Worm (Caenorhabditis elegans) whole organism, L1 larva: Measurements from ENCODE around the gene adbp-1.
A peak's percentile ranks its signal among the peaks of the same experiment; 100 is the strongest.

Source experiments
- C04F5.9 ChIP-seq: sonication (generic microtip); optimal IDR thresholded peaks from 2 replicates; lab custom pipeline; 2016; ENCODE audit warnings: missing genetic modification characterization, missing compliant biosample characterization
- F16B12.6 ChIP-seq: fragments of 150-350 bp; optimal IDR thresholded peaks from 2 replicates; lab custom pipeline; 2014; ENCODE audit warnings: missing biosample characterization, missing genetic modification characterization
- aha-1 ChIP-seq: fragments of 150-350 bp; optimal IDR thresholded peaks from 2 replicates; lab custom pipeline; 2014; ENCODE audit warnings: missing biosample characterization, missing genetic modification characterization
- alr-1 ChIP-seq: fragments of 200-800 bp; sonication (Bioruptor generic); optimal IDR thresholded peaks from 2 replicates; lab custom pipeline; 2018; ENCODE audit warnings: borderline replicate concordance, mild to moderate bottlenecking, missing genetic modification characterization, missing compliant biosample characterization
- ama-1 ChIP-seq: fragments of 150-350 bp; optimal IDR thresholded peaks from 2 replicates; lab custom pipeline; 2014
- blmp-1 ChIP-seq: fragments of 150-350 bp; optimal IDR thresholded peaks from 2 replicates; lab custom pipeline; 2014; ENCODE audit warnings: missing biosample characterization, missing genetic modification characterization
- ceh-82 ChIP-seq, 3 experiments: fragments of 150-350 bp in 1 of 3; sonication (generic microtip) in 2 of 3; optimal IDR thresholded peaks; 2 replicates each; lab custom pipeline; 2014 to 2017; ENCODE audit warnings: missing biosample characterization in 3 of 3, missing genetic modification characterization in 3 of 3
- ceh-88 ChIP-seq: fragments of 200-800 bp; sonication (Bioruptor generic); IDR thresholded peaks from 2 replicates; pipeline ENCODE4 v1.3.6; 2022; ENCODE audit warnings: missing genetic modification characterization, missing compliant biosample characterization
- ceh-90 ChIP-seq: sonication (generic microtip); optimal IDR thresholded peaks from 2 replicates; lab custom pipeline; 2016; ENCODE audit warnings: missing genetic modification characterization, missing compliant biosample characterization
- dpl-1 ChIP-seq, 3 experiments: fragments of 150-350 bp in 2 of 3; sonication (generic microtip) in 1 of 3; optimal IDR thresholded peaks; 2 replicates each; lab custom pipeline; 2014 to 2017; ENCODE audit warnings: missing biosample characterization in 3 of 3, missing genetic modification characterization in 3 of 3, missing genetic modification reagents in 3 of 3
- efl-1 ChIP-seq, 4 experiments: fragments of 150-350 bp; optimal IDR thresholded peaks in 3 of 4; peaks in 1 of 4; 1 replicate in 1 of 4; 2 replicates in 3 of 4; lab custom pipeline; 2014; ENCODE audit warnings: missing biosample characterization in 2 of 4, missing genetic modification characterization in 2 of 4, missing genetic modification reagents in 2 of 4
- egl-13 ChIP-seq: sonication (generic microtip); optimal IDR thresholded peaks from 2 replicates; lab custom pipeline; 2016; ENCODE audit warnings: missing genotype, missing genetic modification reagents, missing genetic modification characterization, missing compliant biosample characterization
- egl-27 ChIP-seq, 2 experiments: fragments of 150-350 bp in 1 of 2; sonication (generic microtip); optimal IDR thresholded peaks; 3 replicates each; lab custom pipeline; 2017 to 2018; ENCODE audit warnings: missing biosample characterization in 2 of 2, missing genetic modification characterization in 2 of 2, missing genetic modification reagents in 2 of 2
- elt-2 ChIP-seq: sonication (generic microtip); optimal IDR thresholded peaks from 2 replicates; lab custom pipeline; 2016; ENCODE audit warnings: missing genetic modification characterization, mild to moderate bottlenecking, inconsistent platforms, missing compliant biosample characterization, missing genetic modification reagents
- elt-3 ChIP-seq, 6 experiments: fragments of 150-350 bp in 1 of 6; sonication (generic microtip); optimal IDR thresholded peaks; 2 replicates each; lab custom pipeline; 2017 to 2018; ENCODE audit warnings: missing biosample characterization in 6 of 6, missing genetic modification characterization in 6 of 6, inconsistent platforms in 1 of 6
- ets-5 ChIP-seq: fragments of 200-800 bp; sonication (Bioruptor generic); IDR thresholded peaks from 2 replicates; pipeline ENCODE4 v1.3.6; 2022; ENCODE audit warnings: missing genetic modification characterization, missing compliant biosample characterization
- fkh-10 ChIP-seq: sonication (generic microtip); optimal IDR thresholded peaks from 2 replicates; lab custom pipeline; 2017; ENCODE audit warnings: missing biosample characterization, missing genetic modification reagents, missing genetic modification characterization
- fkh-8 ChIP-seq: sonication (generic microtip); optimal IDR thresholded peaks from 2 replicates; lab custom pipeline; 2016; ENCODE audit warnings: mild to moderate bottlenecking, missing genetic modification characterization, missing compliant biosample characterization
- fos-1 ChIP-seq: fragments of 150-350 bp; optimal IDR thresholded peaks from 2 replicates; lab custom pipeline; 2014; ENCODE audit warnings: missing biosample characterization, missing genetic modification characterization
- grh-1 ChIP-seq: fragments of 200-800 bp; sonication (Bioruptor generic); IDR thresholded peaks from 2 replicates; pipeline ENCODE4 v1.3.6; 2022; ENCODE audit warnings: missing genetic modification reagents, missing genetic modification characterization, missing compliant biosample characterization
- hlh-17 ChIP-seq: fragments of 200-800 bp; sonication (Bioruptor generic); optimal IDR thresholded peaks from 2 replicates; lab custom pipeline; 2018; ENCODE audit warnings: missing genetic modification characterization, mild to moderate bottlenecking, missing compliant biosample characterization, moderate library complexity, borderline replicate concordance
- jun-1 ChIP-seq: fragments of 150-350 bp; optimal IDR thresholded peaks from 2 replicates; lab custom pipeline; 2014; ENCODE audit warnings: missing biosample characterization, missing genetic modification reagents, missing genetic modification characterization
- lin-14 ChIP-seq: fragments of 200-800 bp; sonication (Bioruptor generic); optimal IDR thresholded peaks from 2 replicates; lab custom pipeline; 2018; ENCODE audit warnings: mild to moderate bottlenecking, missing genetic modification characterization, moderate library complexity, missing compliant biosample characterization
- lin-15B ChIP-seq: fragments of 150-350 bp; sonication (generic microtip); optimal IDR thresholded peaks from 3 replicates; lab custom pipeline; 2014; ENCODE audit warnings: missing biosample characterization, missing genetic modification characterization
- lin-39 ChIP-seq: fragments of 150-350 bp; optimal IDR thresholded peaks from 2 replicates; lab custom pipeline; 2014; ENCODE audit warnings: missing biosample characterization, missing genetic modification reagents, missing genetic modification characterization
- lsy-2 ChIP-seq, 2 experiments: fragments of 150-350 bp; optimal IDR thresholded peaks; 2 replicates each; lab custom pipeline; 2014; ENCODE audit warnings: missing biosample characterization in 2 of 2, missing genetic modification characterization in 2 of 2
- mef-2 ChIP-seq: fragments of 150-350 bp; optimal IDR thresholded peaks from 2 replicates; lab custom pipeline; 2014; ENCODE audit warnings: missing biosample characterization, missing genetic modification characterization
- mep-1 ChIP-seq: fragments of 150-350 bp; optimal IDR thresholded peaks from 2 replicates; lab custom pipeline; 2014; ENCODE audit warnings: missing biosample characterization, missing genetic modification characterization
- nhr-11 ChIP-seq: fragments of 150-350 bp; optimal IDR thresholded peaks from 2 replicates; lab custom pipeline; 2014; ENCODE audit warnings: missing biosample characterization, missing genetic modification characterization
- nhr-28 ChIP-seq: fragments of 150-350 bp; optimal IDR thresholded peaks from 2 replicates; lab custom pipeline; 2014; ENCODE audit warnings: missing biosample characterization, missing genetic modification characterization
- nhr-47 ChIP-seq: sonication (generic microtip); optimal IDR thresholded peaks from 2 replicates; lab custom pipeline; 2016; ENCODE audit warnings: mild to moderate bottlenecking, missing genetic modification characterization, moderate library complexity, missing compliant biosample characterization
- nhr-71 ChIP-seq: sonication (generic microtip); optimal IDR thresholded peaks from 2 replicates; lab custom pipeline; 2016; ENCODE audit warnings: mild to moderate bottlenecking, missing genetic modification characterization, moderate library complexity, missing compliant biosample characterization
- nhr-76 ChIP-seq: sonication (generic microtip); optimal IDR thresholded peaks from 2 replicates; lab custom pipeline; 2017; ENCODE audit warnings: missing biosample characterization, missing genetic modification characterization
- nhr-77 ChIP-seq: fragments of 150-350 bp; optimal IDR thresholded peaks from 2 replicates; lab custom pipeline; 2014; ENCODE audit warnings: missing biosample characterization, missing genetic modification characterization
- nhr-90 ChIP-seq: sonication (generic microtip); optimal IDR thresholded peaks from 2 replicates; lab custom pipeline; 2016; ENCODE audit warnings: mild to moderate bottlenecking, missing genetic modification characterization, missing compliant biosample characterization; ENCODE audit not compliant: poor library complexity
- pax-3 ChIP-seq: fragments of 200-800 bp; sonication (Bioruptor generic); optimal IDR thresholded peaks from 2 replicates; lab custom pipeline; 2018; ENCODE audit warnings: mild to moderate bottlenecking, missing genetic modification characterization, moderate library complexity, missing compliant biosample characterization
- pqm-1 ChIP-seq: sonication (generic microtip); optimal IDR thresholded peaks from 3 replicates; lab custom pipeline; 2017; ENCODE audit warnings: missing biosample characterization, missing genetic modification characterization
- rnt-1 ChIP-seq: sonication (generic microtip); optimal IDR thresholded peaks from 2 replicates; lab custom pipeline; 2016; ENCODE audit warnings: mild to moderate bottlenecking, missing genetic modification characterization, moderate library complexity, missing compliant biosample characterization
- snpc-4 ChIP-seq: fragments of 150-350 bp; optimal IDR thresholded peaks from 2 replicates; lab custom pipeline; 2014; ENCODE audit warnings: missing biosample characterization, missing genetic modification characterization
- snu-23 ChIP-seq: sonication (generic microtip); optimal IDR thresholded peaks from 2 replicates; lab custom pipeline; 2016; ENCODE audit warnings: missing genetic modification characterization, missing compliant biosample characterization
- sptf-1 ChIP-seq: fragments of 150-350 bp; optimal IDR thresholded peaks from 2 replicates; lab custom pipeline; 2014; ENCODE audit warnings: missing biosample characterization, missing genetic modification characterization
- swsn-7 ChIP-seq: sonication (generic microtip); optimal IDR thresholded peaks from 2 replicates; lab custom pipeline; 2016; ENCODE audit warnings: missing genetic modification characterization, missing compliant biosample characterization
- tlp-1 ChIP-seq: fragments of 150-350 bp; optimal IDR thresholded peaks from 2 replicates; lab custom pipeline; 2014; ENCODE audit warnings: missing biosample characterization, missing genetic modification characterization
- unc-130 ChIP-seq: fragments of 150-350 bp; optimal IDR thresholded peaks from 2 replicates; lab custom pipeline; 2017; ENCODE audit warnings: missing biosample characterization, missing genetic modification characterization, inconsistent platforms
- unc-30 ChIP-seq: sonication (generic microtip); optimal IDR thresholded peaks from 2 replicates; lab custom pipeline; 2017; ENCODE audit warnings: missing biosample characterization, missing genetic modification characterization
- unc-62 ChIP-seq: fragments of 150-350 bp; optimal IDR thresholded peaks from 2 replicates; lab custom pipeline; 2014; ENCODE audit warnings: missing biosample characterization, missing genetic modification reagents, missing genetic modification characterization
- vab-15 ChIP-seq: sonication (generic microtip); optimal IDR thresholded peaks from 2 replicates; lab custom pipeline; 2017; ENCODE audit warnings: missing genotype, mild to moderate bottlenecking, missing genetic modification characterization, missing compliant biosample characterization
- xbp-1 ChIP-seq: sonication (generic microtip); optimal IDR thresholded peaks from 2 replicates; lab custom pipeline; 2016; ENCODE audit warnings: missing genetic modification characterization, missing compliant biosample characterization
- ztf-4 ChIP-seq: fragments of 150-350 bp; optimal IDR thresholded peaks from 2 replicates; lab custom pipeline; 2014; ENCODE audit warnings: missing biosample characterization, missing genetic modification characterization

Gene adbp-1

DNA sequence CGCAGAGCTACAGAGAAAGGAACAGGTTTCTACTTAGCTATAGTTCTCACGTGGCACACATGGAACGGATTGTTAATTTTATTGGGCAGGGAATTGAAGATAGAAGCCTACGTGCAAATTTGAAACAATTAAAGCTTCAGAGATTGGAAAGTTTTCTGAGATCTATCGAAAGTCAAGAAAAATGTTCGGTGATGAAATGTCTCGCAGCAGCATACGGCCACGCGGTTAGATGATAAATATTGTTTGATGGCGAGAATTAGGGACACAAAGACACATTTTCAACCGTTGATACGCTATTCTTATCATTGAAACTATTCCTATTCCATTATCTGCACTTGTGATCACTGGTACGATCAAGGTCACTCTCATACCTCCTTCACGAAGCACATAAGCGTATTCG is 28.6 kb downstream of the adbp-1 start (continued):
- TF ChIP-seq jun-1 (no peak), dpl-1 (GFP tag; optimal IDR thresholded peaks at IDR 0.05; lab: Kevin White, UChicago) (peak in 1 of 3 experiments; percentile 30), nhr-28 (no peak), swsn-7 (tag; lab: Kevin White, UChicago) (no peak), ceh-88 (GFP tag; lab: Robert Waterston, UW) (no peak), nhr-71 (tag; lab: Kevin White, UChicago) (peak; percentile 48), alr-1 (no peak), lsy-2 (tag; optimal IDR thresholded peaks at IDR 0.05; lab: Kevin White, UChicago) (no peak), nhr-76 (no peak), lin-15B (tag; lab: Kevin White, UChicago) (no peak), hlh-17 (GFP tag; lab: Kevin White, UChicago) (no peak), fkh-8 (tag; lab: Kevin White, UChicago) (no peak), sptf-1 (tag; lab: Kevin White, UChicago) (no peak), pqm-1 (tag; lab: Kevin White, UChicago) (no peak), pax-3 (tag; lab: Kevin White, UChicago) (no peak), lin-14 (GFP tag; lab: Kevin White, UChicago) (peak; percentile 59), F16B12.6 (tag; lab: Kevin White, UChicago) (no peak), blmp-1 (tag; lab: Kevin White, UChicago) (peak; percentile 97), ceh-90 (no peak), nhr-90 (tag; lab: Kevin White, UChicago) (peak; percentile 13), snu-23 (peak; percentile 31), egl-13 (tag; lab: Kevin White, UChicago) (no peak), ztf-4 (tag; lab: Kevin White, UChicago) (no peak), mef-2 (tag; lab: Kevin White, UChicago) (no peak), C04F5.9 (no peak), grh-1 (no peak), ets-5 (GFP tag; lab: Robert Waterston, UW) (no peak), elt-2 (tag; lab: Kevin White, UChicago) (no peak), tlp-1 (tag; lab: Kevin White, UChicago) (no peak), vab-15 (tag; lab: Kevin White, UChicago) (no peak), elt-3 (tag; optimal IDR thresholded peaks at IDR 0.05; lab: Kevin White, UChicago) (peak; percentile 2 to 93 (median 73)), fos-1 (tag; lab: Kevin White, UChicago) (no peak), aha-1 (tag; lab: Kevin White, UChicago) (no peak)

DNA sequence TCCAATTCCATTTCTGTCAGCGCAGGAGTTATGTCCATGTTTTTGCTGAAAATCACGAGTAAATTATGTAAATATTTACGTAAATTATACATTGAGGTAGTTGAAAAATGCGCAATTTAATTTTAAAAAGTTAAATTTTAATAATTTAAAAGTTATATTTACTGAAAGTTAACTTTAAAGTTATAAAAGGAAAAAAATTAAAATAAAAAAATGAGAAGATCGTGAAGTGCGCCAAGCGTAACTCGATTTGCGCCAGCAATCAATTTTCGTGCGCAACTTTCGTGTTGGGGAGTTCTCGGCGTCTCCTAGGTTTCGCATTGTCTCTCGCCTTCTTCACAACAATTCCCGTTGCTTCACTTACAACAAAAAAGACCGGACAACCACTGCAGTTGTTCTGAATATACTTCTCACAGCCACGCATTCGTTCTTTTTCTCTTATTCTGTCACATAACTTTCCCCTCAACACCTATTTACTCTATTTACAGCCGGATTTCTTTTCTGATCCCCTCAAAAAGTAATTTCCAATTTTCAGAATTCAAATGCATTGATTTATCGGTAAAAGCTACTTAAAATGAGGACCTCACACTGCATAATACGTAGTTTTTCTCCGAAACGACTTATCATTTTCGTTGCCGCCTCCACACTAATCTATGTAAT is 29.7 kb downstream of the adbp-1 start, which contains the start of the genes metl-1 and W02B12.11:
Gene metl-1 (minus strand): TSS at position 51 of the 657 bp plus-strand sequence.
Gene W02B12.11 (plus strand): TSS at position 337 of the 657 bp plus-strand sequence.
- TF ChIP-seq lin-39 (peak; percentile 88), elt-2 (tag; lab: Kevin White, UChicago) (peak; percentile 41), nhr-47 (tag; lab: Kevin White, UChicago) (peak; percentile 91), vab-15 (tag; lab: Kevin White, UChicago) (no peak), unc-30 (tag; lab: Kevin White, UChicago) (no peak), mep-1 (tag; lab: Kevin White, UChicago) (peak; percentile 96), efl-1 (optimal IDR thresholded peaks at IDR 0.05; lab: Kevin White, UChicago) (peak; percentile 80 to 85), efl-1 (GFP tag; optimal IDR thresholded peaks at IDR 0.05 in 1 of 2; lab: Kevin White, UChicago) (peak; percentile 79 to 98), snpc-4 (tag; lab: Kevin White, UChicago) (peak; percentile 81), pqm-1 (tag; lab: Kevin White, UChicago) (no peak), pax-3 (tag; lab: Kevin White, UChicago) (peak; percentile 52), lsy-2 (tag; optimal IDR thresholded peaks at IDR 0.05; lab: Kevin White, UChicago) (peak; percentile 90 to 94), sptf-1 (tag; lab: Kevin White, UChicago) (no peak), blmp-1 (tag; lab: Kevin White, UChicago) (peak; percentile 66), egl-13 (tag; lab: Kevin White, UChicago) (peak; percentile 58), egl-27 (tag; optimal IDR thresholded peaks at IDR 0.05; lab: Kevin White, UChicago) (no peak), lin-14 (GFP tag; lab: Kevin White, UChicago) (no peak), nhr-77 (peak; percentile 39), lin-15B (tag; lab: Kevin White, UChicago) (peak; percentile 69), ceh-90 (peak; percentile 5), ceh-82 (tag; optimal IDR thresholded peaks at IDR 0.05; lab: Kevin White, UChicago) (peak; percentile 86 to 93 (median 90)), swsn-7 (tag; lab: Kevin White, UChicago) (peak; percentile 90), ztf-4 (tag; lab: Kevin White, UChicago) (peak; percentile 80), fkh-10 (peak; percentile 51), rnt-1 (peak; percentile 93), unc-62 (GFP tag; lab: Kevin White, UChicago) (no peak), ama-1 (no peak), unc-130 (tag; lab: Kevin White, UChicago) (peak; percentile 80), nhr-11 (tag; lab: Kevin White, UChicago) (peak; percentile 49), xbp-1 (peak; percentile 85)
